Worm (Caenorhabditis elegans) whole organism, L2 larva: ENCODE data around the gene R09H10.2.

Source experiments
- ama-1 ChIP-seq: fragments of 150-350 bp; optimal IDR thresholded peaks from 2 replicates; lab custom pipeline; 2018; ENCODE audit warnings: inconsistent platforms
- blmp-1 ChIP-seq: sonication (generic microtip); optimal IDR thresholded peaks from 2 replicates; lab custom pipeline; 2017; ENCODE audit warnings: missing genetic modification characterization, mild to moderate bottlenecking, missing compliant biosample characterization, antibody characterized with exemption, moderate library complexity; ENCODE audit not compliant: insufficient read depth
- ceh-82 ChIP-seq: fragments of 150-350 bp; optimal IDR thresholded peaks from 2 replicates; lab custom pipeline; 2014; ENCODE audit warnings: missing biosample characterization, missing genetic modification characterization
- dmd-4 ChIP-seq: sonication (generic microtip); optimal IDR thresholded peaks from 2 replicates; lab custom pipeline; 2017; ENCODE audit warnings: missing biosample characterization, missing genetic modification characterization
- fos-1 ChIP-seq: fragments of 150-350 bp; optimal IDR thresholded peaks from 2 replicates; lab custom pipeline; 2014; ENCODE audit warnings: missing biosample characterization, missing genetic modification characterization
- lin-11 ChIP-seq: fragments of 150-350 bp; sonication (generic microtip); optimal IDR thresholded peaks from 2 replicates; lab custom pipeline; 2014; ENCODE audit warnings: missing biosample characterization, missing genetic modification characterization, inconsistent platforms, mixed read lengths
- lin-13 ChIP-seq: fragments of 150-350 bp; optimal IDR thresholded peaks from 2 replicates; lab custom pipeline; 2014; ENCODE audit warnings: missing biosample characterization, missing genetic modification reagents, missing genetic modification characterization
- nhr-12 ChIP-seq: fragments of 150-350 bp; optimal IDR thresholded peaks from 2 replicates; lab custom pipeline; 2014; ENCODE audit warnings: missing biosample characterization, missing genetic modification characterization
- nhr-23 ChIP-seq: fragments of 150-350 bp; optimal IDR thresholded peaks from 2 replicates; lab custom pipeline; 2014; ENCODE audit warnings: missing biosample characterization, missing genetic modification reagents, missing genetic modification characterization
- nhr-237 ChIP-seq: fragments of 150-350 bp; optimal IDR thresholded peaks from 2 replicates; lab custom pipeline; 2014; ENCODE audit warnings: missing biosample characterization, missing genetic modification characterization
- nhr-25 ChIP-seq: fragments of 150-350 bp; sonication (generic microtip); optimal IDR thresholded peaks from 3 replicates; lab custom pipeline; 2014; ENCODE audit warnings: missing biosample characterization, missing genetic modification characterization
- snpc-4 ChIP-seq: fragments of 150-350 bp; optimal IDR thresholded peaks from 2 replicates; lab custom pipeline; 2014; ENCODE audit warnings: missing biosample characterization, missing genetic modification characterization
- unc-62 ChIP-seq: fragments of 150-350 bp; optimal IDR thresholded peaks from 2 replicates; lab custom pipeline; 2014; ENCODE audit warnings: missing biosample characterization, missing genetic modification reagents, missing genetic modification characterization
- ztf-4 ChIP-seq: fragments of 150-350 bp; optimal IDR thresholded peaks from 2 replicates; lab custom pipeline; 2014; ENCODE audit warnings: missing biosample characterization, missing genetic modification characterization

DNA sequence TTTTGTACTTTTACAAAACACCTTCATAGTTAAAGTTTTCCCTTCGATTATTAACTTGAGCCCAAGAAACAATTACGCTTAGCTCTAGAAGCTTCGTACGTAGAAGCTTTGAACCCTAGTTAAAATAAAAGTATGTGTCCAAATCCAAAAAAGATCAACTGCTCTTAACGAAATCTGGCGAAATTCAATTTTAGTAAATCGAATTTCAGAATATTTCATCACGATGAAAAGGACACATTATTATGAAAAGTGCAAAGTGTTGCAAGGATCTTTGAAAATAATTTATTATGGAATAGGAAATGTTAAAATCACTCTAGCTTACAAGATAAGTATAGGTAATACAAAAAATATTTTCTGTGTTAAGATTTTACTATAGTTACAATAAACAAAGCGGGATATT is 37.5 kb upstream of the R09H10.2 start:
- TF ChIP-seq unc-62 (GFP tag; lab: Kevin White, UChicago) (no peak), ama-1 (lab: Kevin White, UChicago) (no peak), lin-13 (GFP tag; lab: Kevin White, UChicago) (no peak), nhr-25 (tag; lab: Kevin White, UChicago) (no peak), lin-11 (tag; lab: Kevin White, UChicago) (no peak), fos-1 (no peak), nhr-12 (tag; lab: Kevin White, UChicago) (no peak), nhr-237 (no peak), dmd-4 (tag; lab: Kevin White, UChicago) (no peak), blmp-1 (tag; lab: Kevin White, UChicago) (no peak), nhr-23 (tag; lab: Kevin White, UChicago) (no peak), snpc-4 (tag; lab: Kevin White, UChicago) (no peak), ceh-82 (tag; lab: Kevin White, UChicago) (no peak), ztf-4 (tag; lab: Kevin White, UChicago) (no peak)
